Worm (Caenorhabditis elegans) whole organism, mixed stage, embryonic: Measurements from ENCODE around the gene saeg-1.

Source experiments
- M03D4.4 ChIP-seq: sonication (generic microtip); optimal IDR thresholded peaks from 2 replicates; lab custom pipeline; 2017; ENCODE audit warnings: mild to moderate bottlenecking, missing genetic modification characterization, missing compliant biosample characterization
- bed-3 ChIP-seq: fragments of 200-800 bp; sonication (Bioruptor generic); optimal IDR thresholded peaks from 3 replicates; lab custom pipeline; 2018; ENCODE audit warnings: mild to moderate bottlenecking, missing genetic modification characterization, moderate library complexity, missing compliant biosample characterization
- blmp-1 ChIP-seq: fragments of 150-350 bp; optimal IDR thresholded peaks from 2 replicates; lab custom pipeline; 2014; ENCODE audit warnings: missing biosample characterization, missing genetic modification characterization
- ceh-39 ChIP-seq: fragments of 150-350 bp; optimal IDR thresholded peaks from 2 replicates; lab custom pipeline; 2014; ENCODE audit warnings: missing biosample characterization, missing genetic modification characterization
- ceh-83 ChIP-seq: fragments of 200-800 bp; sonication (Bioruptor generic); optimal IDR thresholded peaks from 2 replicates; lab custom pipeline; 2018; ENCODE audit warnings: mild to moderate bottlenecking, missing genetic modification characterization, missing compliant biosample characterization
- ces-1 ChIP-seq: fragments of 150-350 bp; optimal IDR thresholded peaks from 2 replicates; lab custom pipeline; 2014; ENCODE audit warnings: missing biosample characterization, missing genetic modification reagents, missing genetic modification characterization
- cnd-1 ChIP-seq: fragments of 200-800 bp; sonication (Bioruptor generic); optimal IDR thresholded peaks from 2 replicates; lab custom pipeline; 2018; ENCODE audit warnings: mild to moderate bottlenecking, missing genetic modification characterization, missing compliant biosample characterization
- drap-1 ChIP-seq: fragments of 200-800 bp; sonication (Bioruptor generic); optimal IDR thresholded peaks from 3 replicates; lab custom pipeline; 2018; ENCODE audit warnings: mild to moderate bottlenecking, missing genetic modification characterization, missing compliant biosample characterization
- elt-3 ChIP-seq: fragments of 150-350 bp; optimal IDR thresholded peaks from 2 replicates; lab custom pipeline; 2014; ENCODE audit warnings: missing biosample characterization, missing genetic modification characterization
- flh-1 ChIP-seq: fragments of 200-800 bp; sonication (Bioruptor generic); optimal IDR thresholded peaks from 2 replicates; lab custom pipeline; 2018; ENCODE audit warnings: mild to moderate bottlenecking, missing genetic modification characterization, moderate library complexity, missing compliant biosample characterization
- ham-2 ChIP-seq: fragments of 200-800 bp; sonication (Bioruptor generic); optimal IDR thresholded peaks from 2 replicates; lab custom pipeline; 2018; ENCODE audit warnings: mild to moderate bottlenecking, missing genetic modification characterization, missing compliant biosample characterization
- hlh-1 ChIP-seq: fragments of 150-350 bp; optimal IDR thresholded peaks from 2 replicates; lab custom pipeline; 2014; ENCODE audit warnings: missing biosample characterization, missing genetic modification reagents, missing genetic modification characterization
- lin-13 ChIP-seq: fragments of 150-350 bp; optimal IDR thresholded peaks from 2 replicates; lab custom pipeline; 2014; ENCODE audit warnings: missing biosample characterization, missing genetic modification characterization
- lin-32 ChIP-seq: fragments of 200-800 bp; sonication (Bioruptor generic); optimal IDR thresholded peaks from 2 replicates; lab custom pipeline; 2018; ENCODE audit warnings: mild to moderate bottlenecking, missing genetic modification characterization, missing compliant biosample characterization
- lsy-2 ChIP-seq: fragments of 150-350 bp; optimal IDR thresholded peaks from 2 replicates; lab custom pipeline; 2014; ENCODE audit warnings: missing biosample characterization, missing genetic modification characterization
- mab-5 ChIP-seq: fragments of 150-350 bp; optimal IDR thresholded peaks from 2 replicates; lab custom pipeline; 2014; ENCODE audit warnings: missing biosample characterization, missing genetic modification characterization
- mls-2 ChIP-seq: sonication (generic microtip); optimal IDR thresholded peaks from 2 replicates; lab custom pipeline; 2016; ENCODE audit warnings: mild to moderate bottlenecking, missing genetic modification characterization, moderate library complexity, missing compliant biosample characterization
- nhr-12 ChIP-seq: fragments of 150-350 bp; optimal IDR thresholded peaks from 2 replicates; lab custom pipeline; 2014; ENCODE audit warnings: missing biosample characterization, missing genetic modification characterization
- nhr-237 ChIP-seq: fragments of 150-350 bp; optimal IDR thresholded peaks from 2 replicates; lab custom pipeline; 2014; ENCODE audit warnings: missing biosample characterization, missing genetic modification characterization
- nhr-28 ChIP-seq: fragments of 150-350 bp; optimal IDR thresholded peaks from 2 replicates; lab custom pipeline; 2014; ENCODE audit warnings: missing biosample characterization, missing genetic modification characterization
- nhr-76 ChIP-seq: sonication (generic microtip); optimal IDR thresholded peaks from 2 replicates; lab custom pipeline; 2017; ENCODE audit warnings: missing biosample characterization, missing genetic modification characterization
- pha-4 ChIP-seq: fragments of 150-350 bp; optimal IDR thresholded peaks from 2 replicates; lab custom pipeline; 2018; ENCODE audit warnings: missing biosample characterization, missing genetic modification reagents, missing genetic modification characterization
- sem-2 ChIP-seq: fragments of 200-800 bp; sonication (Bioruptor generic); optimal IDR thresholded peaks from 2 replicates; lab custom pipeline; 2018; ENCODE audit warnings: mild to moderate bottlenecking, missing genetic modification characterization, missing compliant biosample characterization
- snpc-4 ChIP-seq: fragments of 150-350 bp; optimal IDR thresholded peaks from 2 replicates; lab custom pipeline; 2014; ENCODE audit warnings: missing biosample characterization, missing genetic modification characterization
- tbx-8 ChIP-seq: fragments of 200-800 bp; sonication (Bioruptor generic); optimal IDR thresholded peaks from 2 replicates; lab custom pipeline; 2018; ENCODE audit warnings: mild to moderate bottlenecking, missing genetic modification characterization, moderate library complexity, missing compliant biosample characterization
- unc-39 ChIP-seq: fragments of 150-350 bp; optimal IDR thresholded peaks from 2 replicates; lab custom pipeline; 2014; ENCODE audit warnings: missing biosample characterization, missing genetic modification characterization
- unc-62 ChIP-seq: fragments of 150-350 bp; optimal IDR thresholded peaks from 2 replicates; lab custom pipeline; 2014; ENCODE audit warnings: missing biosample characterization, missing genetic modification reagents, missing genetic modification characterization
- zip-8 ChIP-seq: fragments of 150-350 bp; optimal IDR thresholded peaks from 2 replicates; lab custom pipeline; 2014; ENCODE audit warnings: missing biosample characterization, missing genetic modification characterization
- ztf-11 ChIP-seq: fragments of 150-350 bp; optimal IDR thresholded peaks from 2 replicates; lab custom pipeline; 2014; ENCODE audit warnings: missing biosample characterization, missing genetic modification characterization

Gene saeg-1

ce11 chrV:10870050-10870449 lies 4.6 kb upstream of the saeg-1 start:
- TF ChIP-seq unc-62 (GFP tag; lab: Kevin White, UChicago), result no peak
- TF ChIP-seq ceh-83 (GFP tag; lab: Kevin White, UChicago), result no peak
- no peak for TF ChIP-seq flh-1 (GFP tag; lab: Kevin White, UChicago)
- TF ChIP-seq mls-2 (tag; lab: Kevin White, UChicago), result no peak
- no peak for TF ChIP-seq drap-1 (GFP tag; lab: Kevin White, UChicago)
- no peak for TF ChIP-seq lin-13
- no peak for TF ChIP-seq nhr-28 (tag; lab: Kevin White, UChicago)
- TF ChIP-seq blmp-1 (tag; lab: Kevin White, UChicago), result no peak
- no peak for TF ChIP-seq nhr-76 (tag; lab: Kevin White, UChicago)

ce11 chrV:10867586-10867985 lies 2.1 kb upstream of the saeg-1 start:
- TF ChIP-seq pha-4, result no peak
- TF ChIP-seq unc-39 (tag; lab: Kevin White, UChicago), result no peak
- TF ChIP-seq ceh-83 (GFP tag; lab: Kevin White, UChicago), result no peak
- no peak for TF ChIP-seq zip-8
- TF ChIP-seq ces-1, result no peak
- no peak for TF ChIP-seq sem-2
- TF ChIP-seq unc-62 (GFP tag; lab: Kevin White, UChicago), result no peak
- TF ChIP-seq lin-32, result no peak
- TF ChIP-seq nhr-28 (tag; lab: Kevin White, UChicago), result no peak
- TF ChIP-seq mab-5 (tag; lab: Kevin White, UChicago), result no peak
- no peak for TF ChIP-seq ceh-39 (tag; lab: Kevin White, UChicago)
- TF ChIP-seq cnd-1, result no peak
- no peak for TF ChIP-seq nhr-237
- TF ChIP-seq ztf-11 (tag; lab: Kevin White, UChicago), result no peak
- TF ChIP-seq nhr-12, result no peak
- TF ChIP-seq hlh-1, result no peak
- no peak for TF ChIP-seq tbx-8
- TF ChIP-seq snpc-4 (tag; lab: Kevin White, UChicago), result no peak
- TF ChIP-seq blmp-1 (tag; lab: Kevin White, UChicago), result no peak
- no peak for TF ChIP-seq mls-2 (tag; lab: Kevin White, UChicago)

- TF ChIP-seq zip-8, result peak; percentile 91
- TF ChIP-seq drap-1 (GFP tag; lab: Kevin White, UChicago), result no peak
Observed at ce11 chrV:10862457-10863097, 2.9 kb downstream of the saeg-1 start.

- no peak for TF ChIP-seq mab-5 (tag; lab: Kevin White, UChicago)
- no peak for TF ChIP-seq ztf-11 (tag; lab: Kevin White, UChicago)
- no peak for TF ChIP-seq ham-2 (GFP tag; lab: Kevin White, UChicago)
- no peak for TF ChIP-seq lin-32
- TF ChIP-seq ceh-39 (tag; lab: Kevin White, UChicago), result no peak
- TF ChIP-seq snpc-4 (tag; lab: Kevin White, UChicago), result no peak
- TF ChIP-seq bed-3 (GFP tag; lab: Kevin White, UChicago), result no peak
- no peak for TF ChIP-seq M03D4.4
- TF ChIP-seq blmp-1 (tag; lab: Kevin White, UChicago), result no peak
- no peak for TF ChIP-seq elt-3
Observed at ce11 chrV:10861611-10862262, 3.8 kb downstream of the saeg-1 start.

ce11 chrV:10860526-10861037 lies 4.9 kb downstream of the saeg-1 start:
- TF ChIP-seq unc-62 (GFP tag; lab: Kevin White, UChicago), result peak; percentile 55
- TF ChIP-seq pha-4, result no peak
- no peak for TF ChIP-seq ham-2 (GFP tag; lab: Kevin White, UChicago)
- TF ChIP-seq ceh-83 (GFP tag; lab: Kevin White, UChicago), result no peak
- no peak for TF ChIP-seq lsy-2 (tag; lab: Kevin White, UChicago)
- TF ChIP-seq hlh-1, result no peak
- TF ChIP-seq ceh-39 (tag; lab: Kevin White, UChicago), result no peak
- TF ChIP-seq flh-1 (GFP tag; lab: Kevin White, UChicago), result no peak
- TF ChIP-seq blmp-1 (tag; lab: Kevin White, UChicago), result no peak
